Worm (Caenorhabditis elegans) whole organism, L4/young adult: ENCODE results near the gene F47F2.3.

Source experiments
- W03F9.2 ChIP-seq: fragments of 150-350 bp; optimal IDR thresholded peaks from 2 replicates; lab custom pipeline; 2014; ENCODE audit warnings: missing biosample characterization, missing genetic modification characterization
- him-1 ChIP-seq: sonication (generic microtip); optimal IDR thresholded peaks from 2 replicates; lab custom pipeline; 2016; ENCODE audit warnings: missing genotype, missing genetic modification reagents, missing genetic modification characterization, missing compliant biosample characterization

- TF ChIP-seq him-1 (tag; lab: Kevin White, UChicago) (no peak), W03F9.2 (no peak)
These were observed 19.8 kb downstream of the F47F2.3 start for ce11 chrX:3875714-3876113.
